Fruit fly (Drosophila melanogaster) whole organism, embryonic: ENCODE data around the gene nmdyn-D6.

Source experiments
- B-H1 ChIP-seq: fragments of 200-800 bp; sonication (Bioruptor generic); IDR thresholded peaks from 3 replicates; pipeline ENCODE4 v1.3.6; 2022; ENCODE audit warnings: missing biosample characterization, missing genetic modification characterization
- BtbVII ChIP-seq: fragments of 200-800 bp; sonication (Bioruptor generic); optimal IDR thresholded peaks from 3 replicates; lab custom pipeline; 2017; ENCODE audit warnings: missing biosample characterization, mild to moderate bottlenecking, missing genetic modification characterization
- Bteb2 ChIP-seq: fragments of 200-800 bp; sonication (Bioruptor generic); optimal IDR thresholded peaks from 2 replicates; lab custom pipeline; 2016; ENCODE audit warnings: missing biosample characterization, missing genetic modification characterization
- CG11504 ChIP-seq: fragments of 200-800 bp; sonication (Bioruptor generic); optimal IDR thresholded peaks from 3 replicates; lab custom pipeline; 2019; ENCODE audit warnings: missing biosample characterization, mild to moderate bottlenecking, missing genetic modification characterization, moderate library complexity
- CG12071 ChIP-seq: fragments of 200-800 bp; sonication (Bioruptor generic); optimal IDR thresholded peaks from 3 replicates; lab custom pipeline; 2018; ENCODE audit warnings: missing biosample characterization, mild to moderate bottlenecking, missing genetic modification characterization
- CG12104 ChIP-seq: fragments of 200-800 bp; sonication (Bioruptor generic); optimal IDR thresholded peaks from 3 replicates; lab custom pipeline; 2016; ENCODE audit warnings: missing biosample characterization, missing genetic modification characterization
- CG12219 ChIP-seq: fragments of 200-800 bp; sonication (Bioruptor generic); optimal IDR thresholded peaks from 3 replicates; lab custom pipeline; 2018; ENCODE audit warnings: missing biosample characterization, mild to moderate bottlenecking, missing genetic modification characterization
- CG2199 ChIP-seq: fragments of 200-800 bp; sonication (Bioruptor generic); IDR thresholded peaks from 3 replicates; pipeline ENCODE4 v1.3.6; 2022; ENCODE audit warnings: missing biosample characterization, missing genetic modification characterization
- CG2875 ChIP-seq: fragments of 200-800 bp; sonication (Bioruptor generic); optimal IDR thresholded peaks from 2 replicates; lab custom pipeline; 2017; ENCODE audit warnings: missing biosample characterization, mild to moderate bottlenecking, missing genetic modification characterization, missing genetic modification reagents
- CG32532 ChIP-seq: fragments of 200-800 bp; sonication (Bioruptor generic); IDR thresholded peaks from 2 replicates; pipeline ENCODE4 v1.3.6; 2022; ENCODE audit warnings: missing biosample characterization, missing genetic modification characterization
- CG32767 ChIP-seq: fragments of 200-800 bp; sonication (Bioruptor generic); IDR thresholded peaks from 2 replicates; pipeline ENCODE4 v1.3.6; 2022; ENCODE audit warnings: missing biosample characterization, missing genetic modification characterization
- CG34224 ChIP-seq: fragments of 200-800 bp; sonication (Bioruptor generic); IDR thresholded peaks from 3 replicates; pipeline ENCODE4 v1.3.6; 2022; ENCODE audit warnings: missing biosample characterization, missing genetic modification characterization; ENCODE audit not compliant: partially characterized antibody
- CG5180 ChIP-seq: fragments of 200-800 bp; sonication (Bioruptor generic); optimal IDR thresholded peaks from 3 replicates; lab custom pipeline; 2017; ENCODE audit warnings: missing biosample characterization, missing genetic modification characterization, mild to moderate bottlenecking, moderate library complexity, missing genetic modification reagents
- CG6272 ChIP-seq: fragments of 200-800 bp; sonication (Bioruptor generic); IDR thresholded peaks from 2 replicates; pipeline ENCODE4 v1.3.6; 2022; ENCODE audit warnings: missing biosample characterization, missing genetic modification characterization
- CG6689 ChIP-seq: fragments of 200-800 bp; sonication (Bioruptor generic); IDR thresholded peaks from 2 replicates; pipeline ENCODE4 v1.3.6; 2022; ENCODE audit warnings: missing biosample characterization, missing genetic modification characterization
- CG7839 ChIP-seq: fragments of 200-800 bp; sonication (Bioruptor generic); optimal IDR thresholded peaks from 3 replicates; lab custom pipeline; 2018; ENCODE audit warnings: missing biosample characterization, mild to moderate bottlenecking, missing genetic modification characterization, moderate library complexity
- CG9215 ChIP-seq: fragments of 200-800 bp; sonication (Bioruptor generic); IDR thresholded peaks from 2 replicates; pipeline ENCODE4 v1.3.6; 2022; ENCODE audit warnings: missing biosample characterization, missing genetic modification characterization
- Deaf1 ChIP-seq: fragments of 200-800 bp; optimal IDR thresholded peaks from 3 replicates; lab custom pipeline; 2019; ENCODE audit warnings: missing biosample characterization, mild to moderate bottlenecking, missing genetic modification characterization, moderate library complexity
- Dll ChIP-seq: fragments of 200-800 bp; sonication (Bioruptor generic); IDR thresholded peaks from 4 replicates; pipeline ENCODE4 v1.3.6; 2022; ENCODE audit warnings: missing biosample characterization, missing genetic modification characterization; ENCODE audit not compliant: partially characterized antibody
- ERR ChIP-seq: fragments of 200-800 bp; sonication (Bioruptor generic); optimal IDR thresholded peaks from 2 replicates; lab custom pipeline; 2016; ENCODE audit warnings: missing biosample characterization, missing genetic modification characterization
- HHEX ChIP-seq: fragments of 200-800 bp; sonication (Bioruptor generic); optimal IDR thresholded peaks from 3 replicates; lab custom pipeline; 2017; ENCODE audit warnings: missing biosample characterization, mild to moderate bottlenecking, missing genetic modification characterization, missing genetic modification reagents
- HmgZ ChIP-seq: fragments of 200-800 bp; sonication (Bioruptor generic); optimal IDR thresholded peaks from 2 replicates; lab custom pipeline; 2018; ENCODE audit warnings: missing biosample characterization, mild to moderate bottlenecking, missing genetic modification characterization
- Hr78 ChIP-seq, 2 experiments: fragments of 200-800 bp in 1 of 2; fragments of >200 bp in 1 of 2; sonication (Bioruptor generic) in 1 of 2; optimal IDR thresholded peaks; 2 replicates each; lab custom pipeline; 2017 to 2019; ENCODE audit warnings: missing biosample characterization in 2 of 2, missing genetic modification characterization in 2 of 2, mild to moderate bottlenecking in 1 of 2, moderate library complexity in 1 of 2
- Jarid2 ChIP-seq: fragments of 200-800 bp; sonication (Bioruptor generic); optimal IDR thresholded peaks from 3 replicates; lab custom pipeline; 2017; ENCODE audit warnings: mild to moderate bottlenecking, missing biosample characterization, missing genetic modification reagents, missing genetic modification characterization
- Lpt ChIP-seq: fragments of >200 bp; optimal IDR thresholded peaks from 2 replicates; lab custom pipeline; 2018; ENCODE audit warnings: missing biosample characterization, missing genetic modification characterization
- MTF-1 ChIP-seq: fragments of 200-800 bp; sonication (Bioruptor generic); optimal IDR thresholded peaks from 2 replicates; lab custom pipeline; 2018; ENCODE audit warnings: missing biosample characterization, mild to moderate bottlenecking, missing genetic modification characterization, borderline replicate concordance
- Meics ChIP-seq: fragments of 200-800 bp; sonication (Bioruptor generic); optimal IDR thresholded peaks from 2 replicates; lab custom pipeline; 2017; ENCODE audit warnings: missing biosample characterization, mild to moderate bottlenecking, missing genetic modification characterization
- NC2α ChIP-seq: fragments of 200-800 bp; sonication (Bioruptor generic); optimal IDR thresholded peaks from 2 replicates; lab custom pipeline; 2016; ENCODE audit warnings: missing biosample characterization, missing genetic modification characterization
- Neu2 ChIP-seq: fragments of 200-800 bp; sonication (Bioruptor generic); optimal IDR thresholded peaks from 3 replicates; lab custom pipeline; 2016; ENCODE audit warnings: missing biosample characterization, missing genetic modification characterization, borderline replicate concordance
- Oli ChIP-seq: fragments of 200-800 bp; sonication (Bioruptor generic); optimal IDR thresholded peaks from 2 replicates; lab custom pipeline; 2018; ENCODE audit warnings: missing biosample characterization, mild to moderate bottlenecking, missing genetic modification characterization, moderate library complexity
- Sin3A ChIP-seq: fragments of >200 bp; optimal IDR thresholded peaks from 2 replicates; lab custom pipeline; 2018
- TFAM ChIP-seq: fragments of 200-800 bp; sonication (Bioruptor generic); optimal IDR thresholded peaks from 2 replicates; lab custom pipeline; 2017; ENCODE audit warnings: missing biosample characterization, missing genetic modification characterization, inconsistent platforms
- Taf1 ChIP-seq: fragments of 200-800 bp; sonication (Bioruptor generic); IDR thresholded peaks from 2 replicates; pipeline ENCODE4 v1.3.6; 2022; ENCODE audit warnings: missing biosample characterization, missing genetic modification characterization
- Vsx1 ChIP-seq: fragments of 200-800 bp; sonication (Bioruptor generic); optimal IDR thresholded peaks from 2 replicates; lab custom pipeline; 2017; ENCODE audit warnings: missing biosample characterization, mild to moderate bottlenecking, missing genetic modification characterization, missing genetic modification reagents
- ci ChIP-seq: fragments of 200-800 bp; sonication (Bioruptor generic); IDR thresholded peaks from 3 replicates; pipeline ENCODE4 v1.3.6; 2022; ENCODE audit warnings: missing biosample characterization, missing genetic modification characterization
- fd64A ChIP-seq: fragments of 200-800 bp; sonication (Bioruptor generic); optimal IDR thresholded peaks from 3 replicates; lab custom pipeline; 2018; ENCODE audit warnings: missing biosample characterization, mild to moderate bottlenecking, missing genetic modification characterization
- gsb ChIP-seq: fragments of 200-800 bp; sonication (Bioruptor generic); IDR thresholded peaks from 2 replicates; pipeline ENCODE4 v1.3.6; 2022; ENCODE audit warnings: missing biosample characterization, missing genetic modification characterization
- insv ChIP-seq, 2 experiments: fragments of 200-800 bp; sonication (Bioruptor generic); optimal IDR thresholded peaks; 3 replicates each; lab custom pipeline; 2016 to 2018; ENCODE audit warnings: missing biosample characterization in 2 of 2, missing genetic modification characterization in 2 of 2
- kay ChIP-seq: fragments of 200-800 bp; sonication (Bioruptor generic); optimal IDR thresholded peaks from 2 replicates; lab custom pipeline; 2016; ENCODE audit warnings: missing biosample characterization, missing genetic modification characterization
- lab ChIP-seq: fragments of 200-800 bp; sonication (Bioruptor generic); optimal IDR thresholded peaks from 3 replicates; lab custom pipeline; 2017; ENCODE audit warnings: missing biosample characterization, missing genetic modification characterization, mild to moderate bottlenecking, moderate library complexity, missing genetic modification reagents
- nom ChIP-seq: fragments of 200-800 bp; sonication (Bioruptor generic); optimal IDR thresholded peaks from 2 replicates; lab custom pipeline; 2017; ENCODE audit warnings: missing biosample characterization, missing genetic modification characterization, mild to moderate bottlenecking, moderate library complexity, missing genetic modification reagents
- pan ChIP-seq, 4 experiments: fragments of >200 bp in 3 of 4; fragments of 200-800 bp in 1 of 4; sonication (Bioruptor generic) in 1 of 4; optimal IDR thresholded peaks in 3 of 4; IDR thresholded peaks in 1 of 4; 2 replicates each; pipeline versions ENCODE4 v1.3.6 to Lab custom; 2017 to 2022; ENCODE audit warnings: missing biosample characterization in 2 of 4, missing genetic modification characterization in 2 of 4, mixed read lengths in 1 of 4
- pb ChIP-seq: fragments of 200-800 bp; sonication (Bioruptor generic); optimal IDR thresholded peaks from 3 replicates; lab custom pipeline; 2016; ENCODE audit warnings: missing biosample characterization, missing genetic modification characterization
- repo ChIP-seq: fragments of 200-800 bp; sonication (Bioruptor generic); optimal IDR thresholded peaks from 2 replicates; lab custom pipeline; 2016; ENCODE audit warnings: missing biosample characterization, missing genetic modification characterization
- row ChIP-seq: fragments of 200-800 bp; sonication (Bioruptor generic); IDR thresholded peaks from 3 replicates; pipeline ENCODE4 v1.3.6; 2022; ENCODE audit warnings: missing biosample characterization, missing genetic modification characterization
- scrt ChIP-seq: fragments of 200-800 bp; sonication (Bioruptor generic); optimal IDR thresholded peaks from 2 replicates; lab custom pipeline; 2018; ENCODE audit warnings: missing biosample characterization, mild to moderate bottlenecking, missing genetic modification characterization, moderate library complexity
- tll ChIP-seq, 2 experiments: fragments of 200-800 bp in 1 of 2; fragments of >200 bp in 1 of 2; sonication (Bioruptor generic) in 1 of 2; optimal IDR thresholded peaks; 2 replicates each; lab custom pipeline; 2017 to 2019; ENCODE audit warnings: missing biosample characterization in 2 of 2, missing genetic modification characterization in 2 of 2, mild to moderate bottlenecking in 1 of 2, moderate library complexity in 1 of 2
- ttk ChIP-seq: fragments of 200-800 bp; sonication (Bioruptor generic); IDR thresholded peaks from 2 replicates; pipeline ENCODE4 v2.1.2; 2022; ENCODE audit warnings: missing biosample characterization, missing genetic modification characterization
- vnd ChIP-seq: fragments of 200-800 bp; sonication (Bioruptor generic); IDR thresholded peaks from 3 replicates; pipeline ENCODE4 v1.3.6; 2022; ENCODE audit warnings: missing biosample characterization, missing genetic modification characterization; ENCODE audit not compliant: partially characterized antibody
- yki ChIP-seq: fragments of >200 bp; optimal IDR thresholded peaks from 3 replicates; lab custom pipeline; 2018

nmdyn-D6 gene

DNA sequence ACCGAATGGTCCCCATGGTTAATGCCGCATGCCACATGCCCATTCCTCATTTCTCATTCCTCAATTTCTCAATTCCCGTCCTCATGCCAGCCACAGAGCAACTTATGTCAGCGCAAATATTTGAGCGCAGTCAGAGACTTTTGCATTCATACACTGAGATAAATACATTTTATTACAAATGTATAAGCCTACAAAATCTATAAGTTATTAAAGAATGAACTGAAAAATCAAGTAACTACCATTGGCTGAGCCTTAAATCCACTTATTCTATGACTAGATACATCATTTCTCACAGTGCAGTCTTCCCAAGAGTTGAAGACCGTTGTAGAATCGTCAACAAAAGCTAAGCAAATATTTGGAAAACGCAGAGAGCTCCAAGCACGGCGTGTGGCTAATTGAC lies 38.7 kb downstream of the nmdyn-D6 start (continued):
- TF ChIP-seq Meics (GFP tag; lab: Kevin White, UChicago) (no peak), vnd (GFP tag; lab: Robert Waterston, UW) (no peak), CG32532 (GFP tag; lab: Robert Waterston, UW) (no peak), fd64A (GFP tag; lab: Kevin White, UChicago) (peak; percentile 26), Hr78 (GFP tag; optimal IDR thresholded peaks at IDR 0.05; lab: Kevin White, UChicago) (no peak), CG2875 (GFP tag; lab: Kevin White, UChicago) (peak; percentile 55), Vsx1 (GFP tag; lab: Kevin White, UChicago) (no peak), CG12219 (peak; percentile 13), yki (no peak), Sin3A (lab: Kevin White, UChicago) (no peak), scrt (GFP tag; lab: Kevin White, UChicago) (no peak), nom (no peak), Lpt (GFP tag; lab: Kevin White, UChicago) (no peak), ERR (no peak), Deaf1 (no peak), TFAM (GFP tag; lab: Kevin White, UChicago) (no peak), gsb (no peak), Dll (GFP tag; lab: Robert Waterston, UW) (no peak), Jarid2 (GFP tag; lab: Kevin White, UChicago) (no peak), HHEX (GFP tag; lab: Kevin White, UChicago) (no peak), BtbVII (GFP tag; lab: Kevin White, UChicago) (no peak), CG12071 (GFP tag; lab: Kevin White, UChicago) (peak; percentile 33), CG7839 (peak; percentile 62), Neu2 (GFP tag; lab: Kevin White, UChicago) (no peak), pan (optimal IDR thresholded peaks at IDR 0.05; lab: Kevin White, UChicago) (no peak), pan (GFP tag; optimal IDR thresholded peaks at IDR 0.05 in 1 of 2, IDR thresholded peaks at IDR 0.05 in 1 of 2) (peak in 1 of 2 experiments; percentile 34), CG5180 (GFP tag; lab: Kevin White, UChicago) (no peak), MTF-1 (peak; percentile 25), CG2199 (GFP tag; lab: Robert Waterston, UW) (no peak), CG32767 (no peak), kay (no peak), CG6689 (GFP tag; lab: Robert Waterston, UW) (peak; percentile 58), repo (GFP tag; lab: Kevin White, UChicago) (no peak), ttk (GFP tag; lab: Robert Waterston, UW) (peak; percentile 36; the same call in 1 of the 2 replicates), ci (GFP tag; lab: Robert Waterston, UW) (peak; percentile 52; the same call in 1 of the 3 replicates), insv (GFP tag; optimal IDR thresholded peaks at IDR 0.05; lab: Kevin White, UChicago) (no peak), CG34224 (no peak), Oli (tag; lab: Kevin White, UChicago) (peak; percentile 53), row (peak; percentile 44; the same call in 2 of the 3 replicates), lab (peak; percentile 20), CG9215 (GFP tag; lab: Robert Waterston, UW) (no peak), HmgZ (tag; lab: Kevin White, UChicago) (no peak), B-H1 (no peak), pb (GFP tag; lab: Kevin White, UChicago) (no peak), CG11504 (tag; lab: Kevin White, UChicago) (peak; percentile 67), Bteb2 (no peak), NC2α (no peak), tll (GFP tag; optimal IDR thresholded peaks at IDR 0.05; lab: Kevin White, UChicago) (no peak), CG6272 (GFP tag; lab: Robert Waterston, UW) (no peak), Taf1 (GFP tag; lab: Robert Waterston, UW) (no peak), CG12104 (GFP tag; lab: Kevin White, UChicago) (peak; percentile 13)
